Fruit fly (Drosophila melanogaster) whole organism, embryonic: Measurements from ENCODE around the gene euc.

Experiments
- Atf3 ChIP-seq: fragments of 200-800 bp; sonication (Bioruptor generic); optimal IDR thresholded peaks from 3 replicates; lab custom pipeline; 2016; ENCODE audit warnings: missing biosample characterization, missing genetic modification characterization
- Bdp1 ChIP-seq: fragments of 200-800 bp; sonication (Bioruptor generic); optimal IDR thresholded peaks from 3 replicates; lab custom pipeline; 2016; ENCODE audit warnings: missing biosample characterization, missing genetic modification characterization
- Blimp-1 ChIP-seq: fragments of 200-800 bp; sonication (Bioruptor generic); optimal IDR thresholded peaks from 3 replicates; lab custom pipeline; 2018; ENCODE audit warnings: missing biosample characterization, missing genetic modification characterization, mild to moderate bottlenecking, moderate library complexity, missing genetic modification reagents
- BtbVII ChIP-seq: fragments of 200-800 bp; sonication (Bioruptor generic); optimal IDR thresholded peaks from 3 replicates; lab custom pipeline; 2017; ENCODE audit warnings: missing biosample characterization, mild to moderate bottlenecking, missing genetic modification characterization
- CG11247 ChIP-seq: fragments of 200-800 bp; sonication (Bioruptor generic); IDR thresholded peaks from 2 replicates; pipeline ENCODE4 v1.3.6; 2022; ENCODE audit warnings: missing biosample characterization, missing genetic modification characterization
- CG12104 ChIP-seq: fragments of 200-800 bp; sonication (Bioruptor generic); optimal IDR thresholded peaks from 3 replicates; lab custom pipeline; 2016; ENCODE audit warnings: missing biosample characterization, missing genetic modification characterization
- CG13123 ChIP-seq: fragments of 200-800 bp; sonication (Bioruptor generic); optimal IDR thresholded peaks from 2 replicates; lab custom pipeline; 2016; ENCODE audit warnings: missing biosample characterization, missing genetic modification characterization
- CG1529 ChIP-seq: fragments of 200-800 bp; sonication (Bioruptor generic); optimal IDR thresholded peaks from 3 replicates; lab custom pipeline; 2018; ENCODE audit warnings: missing biosample characterization, missing genetic modification characterization
- CG15601 ChIP-seq: fragments of 200-800 bp; sonication (Bioruptor generic); optimal IDR thresholded peaks from 3 replicates; lab custom pipeline; 2019; ENCODE audit warnings: missing biosample characterization, mild to moderate bottlenecking, missing genetic modification characterization, moderate library complexity
- CG17186 ChIP-seq: fragments of 200-800 bp; sonication (Bioruptor generic); optimal IDR thresholded peaks from 3 replicates; lab custom pipeline; 2017; ENCODE audit warnings: missing biosample characterization, missing genetic modification reagents, missing genetic modification characterization
- CG3281 ChIP-seq: fragments of 200-800 bp; sonication (Bioruptor generic); optimal IDR thresholded peaks from 3 replicates; lab custom pipeline; 2017; ENCODE audit warnings: missing biosample characterization, mild to moderate bottlenecking, missing genetic modification characterization
- CG7987 ChIP-seq: fragments of 200-800 bp; sonication (Bioruptor generic); optimal IDR thresholded peaks from 2 replicates; lab custom pipeline; 2018; ENCODE audit warnings: missing biosample characterization, mild to moderate bottlenecking, missing genetic modification characterization, moderate library complexity
- CG8478 ChIP-seq: fragments of >200 bp; optimal IDR thresholded peaks from 2 replicates; lab custom pipeline; 2018
- CG8924 ChIP-seq: fragments of 200-800 bp; optimal IDR thresholded peaks from 3 replicates; lab custom pipeline; 2019; ENCODE audit warnings: missing biosample characterization, mild to moderate bottlenecking, missing genetic modification characterization, moderate library complexity
- CG9797 ChIP-seq: fragments of 200-800 bp; sonication (Bioruptor generic); optimal IDR thresholded peaks from 3 replicates; lab custom pipeline; 2018; ENCODE audit warnings: missing biosample characterization, mild to moderate bottlenecking, missing genetic modification characterization
- Dll ChIP-seq: fragments of 200-800 bp; sonication (Bioruptor generic); IDR thresholded peaks from 4 replicates; pipeline ENCODE4 v1.3.6; 2022; ENCODE audit warnings: missing biosample characterization, missing genetic modification characterization; ENCODE audit not compliant: partially characterized antibody
- Doc2 ChIP-seq: fragments of 200-800 bp; sonication (Bioruptor generic); IDR thresholded peaks from 2 replicates; pipeline ENCODE4 v1.3.6; 2022; ENCODE audit warnings: missing biosample characterization, missing genetic modification characterization
- Ets97D ChIP-seq: fragments of 200-800 bp; sonication (Bioruptor generic); optimal IDR thresholded peaks from 3 replicates; lab custom pipeline; 2016; ENCODE audit warnings: missing biosample characterization, missing genetic modification characterization
- HLH4C ChIP-seq: fragments of 200-800 bp; sonication (Bioruptor generic); IDR thresholded peaks from 3 replicates; pipeline ENCODE4 v1.3.6; 2022; ENCODE audit warnings: missing biosample characterization, missing genetic modification characterization; ENCODE audit not compliant: partially characterized antibody
- Hr39 ChIP-seq: fragments of >200 bp; optimal IDR thresholded peaks from 2 replicates; lab custom pipeline; 2017
- NC2β ChIP-seq: fragments of 200-800 bp; sonication (Bioruptor generic); optimal IDR thresholded peaks from 2 replicates; lab custom pipeline; 2016; ENCODE audit warnings: missing biosample characterization, missing genetic modification characterization
- PHDP ChIP-seq: fragments of 200-800 bp; sonication (Bioruptor generic); optimal IDR thresholded peaks from 3 replicates; lab custom pipeline; 2018; ENCODE audit warnings: missing biosample characterization, mild to moderate bottlenecking, missing genetic modification characterization, moderate library complexity
- Scr ChIP-seq: fragments of 200-800 bp; sonication (Bioruptor generic); IDR thresholded peaks from 2 replicates; pipeline ENCODE4 v1.3.6; 2022; ENCODE audit warnings: missing biosample characterization, missing genetic modification characterization; ENCODE audit not compliant: partially characterized antibody
- Spps ChIP-seq: fragments of 200-800 bp; sonication (Bioruptor generic); optimal IDR thresholded peaks from 2 replicates; lab custom pipeline; 2018; ENCODE audit warnings: missing biosample characterization, mild to moderate bottlenecking, missing genetic modification characterization
- Ssrp ChIP-seq: fragments of 200-800 bp; sonication (Bioruptor generic); optimal IDR thresholded peaks from 2 replicates; lab custom pipeline; 2018; ENCODE audit warnings: missing biosample characterization, mild to moderate bottlenecking, missing genetic modification characterization, moderate library complexity
- TFAM ChIP-seq: fragments of 200-800 bp; sonication (Bioruptor generic); optimal IDR thresholded peaks from 2 replicates; lab custom pipeline; 2017; ENCODE audit warnings: missing biosample characterization, missing genetic modification characterization, inconsistent platforms
- ab ChIP-seq: fragments of 200-800 bp; sonication (Bioruptor generic); optimal IDR thresholded peaks from 2 replicates; lab custom pipeline; 2016; ENCODE audit warnings: missing biosample characterization, missing genetic modification characterization
- ara ChIP-seq: fragments of 200-800 bp; sonication (Bioruptor generic); IDR thresholded peaks from 2 replicates; pipeline ENCODE4 v1.3.6; 2022; ENCODE audit warnings: missing biosample characterization, missing genetic modification characterization
- ase ChIP-seq: fragments of 200-800 bp; sonication (Bioruptor generic); IDR thresholded peaks from 3 replicates; pipeline ENCODE4 v1.3.6; 2022; ENCODE audit warnings: missing biosample characterization, missing genetic modification characterization
- ato ChIP-seq: fragments of 200-800 bp; sonication (Bioruptor generic); IDR thresholded peaks from 2 replicates; pipeline ENCODE4 v1.3.6; 2022; ENCODE audit warnings: missing biosample characterization, missing genetic modification characterization; ENCODE audit not compliant: partially characterized antibody
- crp ChIP-seq, 2 experiments: fragments of 200-800 bp; sonication (Bioruptor generic); optimal IDR thresholded peaks; 2 replicates in 1 of 2; 3 replicates in 1 of 2; lab custom pipeline; 2017; ENCODE audit warnings: missing biosample characterization in 2 of 2, missing genetic modification characterization in 2 of 2, mild to moderate bottlenecking in 1 of 2, moderate library complexity in 1 of 2
- dan ChIP-seq: fragments of 200-800 bp; sonication (Bioruptor generic); IDR thresholded peaks from 2 replicates; pipeline ENCODE4 v1.3.6; 2022; ENCODE audit warnings: missing biosample characterization, missing genetic modification characterization
- fd102C ChIP-seq: fragments of 200-800 bp; sonication (Bioruptor generic); optimal IDR thresholded peaks from 2 replicates; lab custom pipeline; 2018; ENCODE audit warnings: missing biosample characterization, mild to moderate bottlenecking, missing genetic modification characterization, moderate library complexity
- fd96Cb ChIP-seq: fragments of 200-800 bp; sonication (Bioruptor generic); optimal IDR thresholded peaks from 2 replicates; lab custom pipeline; 2018; ENCODE audit warnings: missing biosample characterization, mild to moderate bottlenecking, missing genetic modification characterization, moderate library complexity
- gfzf ChIP-seq: fragments of 200-800 bp; sonication (Bioruptor generic); optimal IDR thresholded peaks from 2 replicates; lab custom pipeline; 2016; ENCODE audit warnings: missing biosample characterization, mild to moderate bottlenecking, missing genetic modification characterization, moderate library complexity
- gsb ChIP-seq: fragments of 200-800 bp; sonication (Bioruptor generic); IDR thresholded peaks from 2 replicates; pipeline ENCODE4 v1.3.6; 2022; ENCODE audit warnings: missing biosample characterization, missing genetic modification characterization
- hth ChIP-seq: fragments of >200 bp; optimal IDR thresholded peaks from 2 replicates; lab custom pipeline; 2017; ENCODE audit warnings: inconsistent platforms
- ind ChIP-seq: fragments of 200-800 bp; sonication (Bioruptor generic); optimal IDR thresholded peaks from 3 replicates; lab custom pipeline; 2016; ENCODE audit warnings: missing biosample characterization, missing genetic modification characterization
- lab ChIP-seq: fragments of 200-800 bp; sonication (Bioruptor generic); optimal IDR thresholded peaks from 3 replicates; lab custom pipeline; 2017; ENCODE audit warnings: missing biosample characterization, missing genetic modification characterization, mild to moderate bottlenecking, moderate library complexity, missing genetic modification reagents
- lmd ChIP-seq: fragments of 200-800 bp; sonication (Bioruptor generic); IDR thresholded peaks from 2 replicates; pipeline ENCODE4 v1.3.6; 2022; ENCODE audit warnings: missing biosample characterization, missing genetic modification characterization
- lola ChIP-seq, 3 experiments: fragments of >200 bp in 2 of 3; fragments of 200-800 bp in 1 of 3; sonication (Bioruptor generic) in 1 of 3; optimal IDR thresholded peaks; 2 replicates each; lab custom pipeline; 2017 to 2019; ENCODE audit warnings: missing biosample characterization in 3 of 3, missing genetic modification characterization in 3 of 3, mild to moderate bottlenecking in 1 of 3, moderate library complexity in 1 of 3
- mirr ChIP-seq: fragments of 200-800 bp; sonication (Bioruptor generic); optimal IDR thresholded peaks from 3 replicates; lab custom pipeline; 2018; ENCODE audit warnings: missing biosample characterization, mild to moderate bottlenecking, missing genetic modification characterization
- nerfin-2 ChIP-seq: fragments of 200-800 bp; sonication (Bioruptor generic); IDR thresholded peaks from 2 replicates; pipeline ENCODE4 v1.3.6; 2022; ENCODE audit warnings: missing biosample characterization, missing genetic modification characterization; ENCODE audit not compliant: partially characterized antibody
- pum ChIP-seq: fragments of 200-800 bp; sonication (Bioruptor generic); optimal IDR thresholded peaks from 2 replicates; lab custom pipeline; 2016; ENCODE audit warnings: missing biosample characterization, missing genetic modification characterization
- repo ChIP-seq: fragments of 200-800 bp; sonication (Bioruptor generic); optimal IDR thresholded peaks from 2 replicates; lab custom pipeline; 2016; ENCODE audit warnings: missing biosample characterization, missing genetic modification characterization
- ro ChIP-seq: fragments of 200-800 bp; sonication (Bioruptor generic); IDR thresholded peaks from 2 replicates; pipeline ENCODE4 v1.3.6; 2022; ENCODE audit warnings: missing biosample characterization, missing genetic modification characterization
- stc ChIP-seq: fragments of 200-800 bp; sonication (Bioruptor generic); IDR thresholded peaks from 2 replicates; pipeline ENCODE4 v1.3.6; 2022; ENCODE audit warnings: missing biosample characterization, missing genetic modification characterization
- tap ChIP-seq: fragments of 200-800 bp; optimal IDR thresholded peaks from 3 replicates; lab custom pipeline; 2019; ENCODE audit warnings: missing biosample characterization, mild to moderate bottlenecking, missing genetic modification characterization, moderate library complexity
- tio ChIP-seq: fragments of 200-800 bp; sonication (Bioruptor generic); optimal IDR thresholded peaks from 2 replicates; lab custom pipeline; 2017; ENCODE audit warnings: missing biosample characterization, missing genetic modification characterization, inconsistent platforms
- vvl ChIP-seq: fragments of 200-800 bp; sonication (Bioruptor generic); IDR thresholded peaks from 2 replicates; pipeline ENCODE4 v1.3.6; 2022; ENCODE audit warnings: missing biosample characterization, missing genetic modification characterization

Gene euc

dm6 chr3R:18995556-18996272, 17.1 kb upstream of the euc start (continued):
- TF ChIP-seq lola (GFP tag; optimal IDR thresholded peaks at IDR 0.05; lab: Kevin White, UChicago): peak in 1 of 3 experiments; percentile 77
- peak; percentile 82 for TF ChIP-seq Ssrp (tag; lab: Kevin White, UChicago)
- TF ChIP-seq CG12104 (GFP tag; lab: Kevin White, UChicago): peak; percentile 16
- TF ChIP-seq pum (GFP tag; lab: Kevin White, UChicago): peak; percentile 75
- peak; percentile 75 for TF ChIP-seq lab (GFP tag; lab: Kevin White, UChicago)
- TF ChIP-seq Dll (GFP tag; lab: Robert Waterston, UW): no peak
- peak; percentile 6 for TF ChIP-seq Ets97D (GFP tag; lab: Kevin White, UChicago)
- no peak for TF ChIP-seq gfzf (GFP tag; lab: Kevin White, UChicago)
- TF ChIP-seq CG17186 (GFP tag; lab: Kevin White, UChicago): no peak
- no peak for TF ChIP-seq Scr
- peak; percentile 88 for TF ChIP-seq ase (GFP tag; lab: Robert Waterston, UW)
- peak; percentile 54 for TF ChIP-seq ro
- TF ChIP-seq ara: peak; percentile 87
- TF ChIP-seq dan: peak; percentile 49; the same call in 1 of the 2 replicates
- TF ChIP-seq tio (GFP tag; lab: Kevin White, UChicago): peak; percentile 49
- TF ChIP-seq lmd (GFP tag; lab: Robert Waterston, UW): peak; percentile 79
- TF ChIP-seq fd102C: no peak
- peak in 1 of 2 experiments; percentile 41 for TF ChIP-seq crp (GFP tag; optimal IDR thresholded peaks at IDR 0.05; lab: Kevin White, UChicago)
- no peak for TF ChIP-seq mirr (GFP tag; lab: Kevin White, UChicago)
- no peak for TF ChIP-seq CG9797
- peak; percentile 43 for TF ChIP-seq CG13123 (GFP tag; lab: Kevin White, UChicago)
- TF ChIP-seq Hr39 (lab: Kevin White, UChicago): no peak
- TF ChIP-seq gsb (GFP tag; lab: Robert Waterston, UW): no peak
- TF ChIP-seq CG3281: peak; percentile 23
- no peak for TF ChIP-seq ato
- peak; percentile 62 for TF ChIP-seq BtbVII (GFP tag; lab: Kevin White, UChicago)
- TF ChIP-seq PHDP (tag; lab: Kevin White, UChicago): peak; percentile 84
- no peak for TF ChIP-seq ab (GFP tag; lab: Kevin White, UChicago)
- TF ChIP-seq nerfin-2 (GFP tag; lab: Robert Waterston, UW): no peak
- TF ChIP-seq repo (GFP tag; lab: Kevin White, UChicago): peak; percentile 34
- no peak for TF ChIP-seq HLH4C (GFP tag; lab: Robert Waterston, UW)
- peak; percentile 87 for TF ChIP-seq fd96Cb (tag; lab: Kevin White, UChicago)
- TF ChIP-seq CG7987 (GFP tag; lab: Kevin White, UChicago): no peak
- no peak for TF ChIP-seq CG8478 (lab: Kevin White, UChicago)
- TF ChIP-seq Spps (tag; lab: Kevin White, UChicago): peak; percentile 77
- peak; percentile 88 for TF ChIP-seq Blimp-1 (GFP tag; lab: Kevin White, UChicago)
- peak; percentile 27 for TF ChIP-seq Bdp1 (GFP tag; lab: Kevin White, UChicago)
- peak; percentile 85 for TF ChIP-seq vvl (GFP tag; lab: Robert Waterston, UW)
- peak; percentile 87 for TF ChIP-seq CG1529 (GFP tag; lab: Kevin White, UChicago)
- TF ChIP-seq ind (GFP tag; lab: Kevin White, UChicago): peak; percentile 63
- peak; percentile 49 for TF ChIP-seq TFAM (GFP tag; lab: Kevin White, UChicago)
- TF ChIP-seq CG15601 (tag; lab: Kevin White, UChicago): peak; percentile 73
- TF ChIP-seq NC2β (GFP tag; lab: Kevin White, UChicago): peak; percentile 33
- TF ChIP-seq Doc2 (GFP tag; lab: Robert Waterston, UW): no peak
- peak; percentile 85 for TF ChIP-seq stc (GFP tag; lab: Robert Waterston, UW)
- TF ChIP-seq CG8924 (tag; lab: Kevin White, UChicago): peak; percentile 83
- no peak for TF ChIP-seq CG11247 (GFP tag; lab: Robert Waterston, UW)
- peak; percentile 40 for TF ChIP-seq Atf3 (GFP tag; lab: Kevin White, UChicago)
- TF ChIP-seq tap (tag; lab: Kevin White, UChicago): peak; percentile 82
- no peak for TF ChIP-seq hth (lab: Kevin White, UChicago)
